Worm (Caenorhabditis elegans) whole organism, late embryonic: ENCODE measurements around the gene Y57G11C.38.

Source experiments
- C38D4.7 ChIP-seq: fragments of 200-800 bp; sonication (Bioruptor generic); optimal IDR thresholded peaks from 2 replicates; lab custom pipeline; 2018; ENCODE audit warnings: mild to moderate bottlenecking, missing genetic modification characterization, moderate library complexity, missing compliant biosample characterization
- F13H6.1 ChIP-seq: sonication (generic microtip); optimal IDR thresholded peaks from 2 replicates; lab custom pipeline; 2016; ENCODE audit warnings: missing genetic modification characterization, missing compliant biosample characterization
- K02D7.2 ChIP-seq: sonication (generic microtip); optimal IDR thresholded peaks from 2 replicates; lab custom pipeline; 2017; ENCODE audit warnings: mild to moderate bottlenecking, missing genetic modification characterization, missing compliant biosample characterization
- K09A11.1 ChIP-seq: sonication (generic microtip); optimal IDR thresholded peaks from 2 replicates; lab custom pipeline; 2017; ENCODE audit warnings: antibody characterized with exemption, mild to moderate bottlenecking, missing genetic modification characterization, missing compliant biosample characterization; ENCODE audit not compliant: insufficient read depth
- T23F11.4 ChIP-seq: fragments of 200-800 bp; sonication (Bioruptor generic); optimal IDR thresholded peaks from 2 replicates; lab custom pipeline; 2018; ENCODE audit warnings: mild to moderate bottlenecking, missing genetic modification characterization, missing compliant biosample characterization
- Y22D7AL.16 ChIP-seq: sonication (generic microtip); optimal IDR thresholded peaks from 2 replicates; lab custom pipeline; 2016; ENCODE audit warnings: missing genetic modification characterization, missing compliant biosample characterization
- ahr-1 ChIP-seq: sonication (generic microtip); optimal IDR thresholded peaks from 2 replicates; lab custom pipeline; 2016; ENCODE audit warnings: missing genetic modification characterization, missing compliant biosample characterization
- ceh-14 ChIP-seq: sonication (generic microtip); optimal IDR thresholded peaks from 2 replicates; lab custom pipeline; 2016; ENCODE audit warnings: missing genotype, missing genetic modification characterization, missing compliant biosample characterization
- ceh-2 ChIP-seq: sonication (generic microtip); optimal IDR thresholded peaks from 2 replicates; lab custom pipeline; 2016; ENCODE audit warnings: missing genotype, missing genetic modification characterization, missing compliant biosample characterization
- ceh-22 ChIP-seq: sonication (generic microtip); optimal IDR thresholded peaks from 2 replicates; lab custom pipeline; 2017; ENCODE audit warnings: missing biosample characterization, missing genetic modification characterization
- ceh-24 ChIP-seq: sonication (generic microtip); optimal IDR thresholded peaks from 2 replicates; lab custom pipeline; 2016; ENCODE audit warnings: mild to moderate bottlenecking, missing genetic modification characterization, missing compliant biosample characterization
- ceh-31 ChIP-seq: sonication (generic microtip); optimal IDR thresholded peaks from 2 replicates; lab custom pipeline; 2016; ENCODE audit warnings: missing genetic modification characterization, missing compliant biosample characterization
- ceh-34 ChIP-seq: sonication (generic microtip); optimal IDR thresholded peaks from 2 replicates; lab custom pipeline; 2016; ENCODE audit warnings: mild to moderate bottlenecking, missing genetic modification characterization, missing compliant biosample characterization
- ceh-45 ChIP-seq: fragments of 200-800 bp; sonication (Bioruptor generic); IDR thresholded peaks from 2 replicates; pipeline ENCODE4 v1.3.6; 2022; ENCODE audit warnings: missing genetic modification reagents, missing genetic modification characterization, missing compliant biosample characterization
- ceh-48 ChIP-seq: sonication (generic microtip); optimal IDR thresholded peaks from 2 replicates; lab custom pipeline; 2016; ENCODE audit warnings: missing genetic modification characterization, inconsistent platforms, missing compliant biosample characterization
- ceh-9 ChIP-seq: sonication (generic microtip); optimal IDR thresholded peaks from 2 replicates; lab custom pipeline; 2016; ENCODE audit warnings: mild to moderate bottlenecking, missing genetic modification characterization, inconsistent platforms, missing compliant biosample characterization
- che-1 ChIP-seq: sonication (generic microtip); optimal IDR thresholded peaks from 2 replicates; lab custom pipeline; 2016; ENCODE audit warnings: mild to moderate bottlenecking, missing genetic modification characterization, missing compliant biosample characterization
- elt-4 ChIP-seq: sonication (generic microtip); optimal IDR thresholded peaks from 2 replicates; lab custom pipeline; 2016; ENCODE audit warnings: missing genetic modification characterization, missing compliant biosample characterization
- ets-4 ChIP-seq: sonication (generic microtip); optimal IDR thresholded peaks from 2 replicates; lab custom pipeline; 2016; ENCODE audit warnings: missing genetic modification characterization, missing compliant biosample characterization
- eyg-1 ChIP-seq: sonication (generic microtip); optimal IDR thresholded peaks from 2 replicates; lab custom pipeline; 2016; ENCODE audit warnings: missing genotype, missing genetic modification characterization, missing compliant biosample characterization
- fax-1 ChIP-seq: sonication (generic microtip); optimal IDR thresholded peaks from 2 replicates; lab custom pipeline; 2016; ENCODE audit warnings: missing genotype, missing genetic modification characterization, missing compliant biosample characterization
- fkh-6 ChIP-seq: sonication (generic microtip); optimal IDR thresholded peaks from 2 replicates; lab custom pipeline; 2016; ENCODE audit warnings: missing genetic modification characterization, missing compliant biosample characterization
- gmeb-2 ChIP-seq: sonication (generic microtip); optimal IDR thresholded peaks from 2 replicates; lab custom pipeline; 2016; ENCODE audit warnings: missing genetic modification characterization, inconsistent platforms, missing compliant biosample characterization
- hlh-13 ChIP-seq: fragments of 200-800 bp; sonication (Bioruptor generic); optimal IDR thresholded peaks from 2 replicates; lab custom pipeline; 2018; ENCODE audit warnings: mild to moderate bottlenecking, missing genetic modification characterization, missing compliant biosample characterization
- hlh-15 ChIP-seq: sonication (generic microtip); optimal IDR thresholded peaks from 2 replicates; lab custom pipeline; 2016; ENCODE audit warnings: missing genetic modification characterization, missing compliant biosample characterization
- hlh-6 ChIP-seq: sonication (generic microtip); optimal IDR thresholded peaks from 2 replicates; lab custom pipeline; 2016; ENCODE audit warnings: missing genotype, missing genetic modification characterization, missing compliant biosample characterization
- hlh-8 ChIP-seq: sonication (generic microtip); optimal IDR thresholded peaks from 2 replicates; lab custom pipeline; 2016; ENCODE audit warnings: missing genotype, missing genetic modification characterization, missing compliant biosample characterization
- lim-6 ChIP-seq: sonication (generic microtip); optimal IDR thresholded peaks from 2 replicates; lab custom pipeline; 2016; ENCODE audit warnings: missing genetic modification characterization, missing compliant biosample characterization
- mec-3 ChIP-seq: sonication (generic microtip); optimal IDR thresholded peaks from 2 replicates; lab custom pipeline; 2016; ENCODE audit warnings: borderline replicate concordance, missing genetic modification characterization, missing compliant biosample characterization
- nfya-1 ChIP-seq: sonication (generic microtip); optimal IDR thresholded peaks from 2 replicates; lab custom pipeline; 2017; ENCODE audit warnings: missing genetic modification characterization, mild to moderate bottlenecking, missing compliant biosample characterization, antibody characterized with exemption, moderate library complexity
- nhr-11 ChIP-seq: fragments of 150-350 bp; optimal IDR thresholded peaks from 2 replicates; lab custom pipeline; 2014; ENCODE audit warnings: missing biosample characterization, missing genetic modification characterization
- npax-4 ChIP-seq: sonication (generic microtip); optimal IDR thresholded peaks from 2 replicates; lab custom pipeline; 2016; ENCODE audit warnings: missing genetic modification characterization, missing compliant biosample characterization
- odd-2 ChIP-seq: sonication (generic microtip); optimal IDR thresholded peaks from 2 replicates; lab custom pipeline; 2017; ENCODE audit warnings: antibody characterized with exemption, mild to moderate bottlenecking, missing genetic modification characterization, missing compliant biosample characterization
- pag-3 ChIP-seq: sonication (generic microtip); optimal IDR thresholded peaks from 2 replicates; lab custom pipeline; 2016; ENCODE audit warnings: missing compliant biosample characterization, missing genetic modification characterization, borderline replicate concordance
- pat-9 ChIP-seq: fragments of 200-800 bp; sonication (Bioruptor generic); optimal IDR thresholded peaks from 2 replicates; lab custom pipeline; 2018; ENCODE audit warnings: mild to moderate bottlenecking, missing genetic modification characterization, moderate library complexity, missing compliant biosample characterization
- pax-1 ChIP-seq: fragments of 150-350 bp; optimal IDR thresholded peaks from 2 replicates; lab custom pipeline; 2014; ENCODE audit warnings: missing biosample characterization, missing genetic modification characterization
- pqm-1 ChIP-seq: sonication (generic microtip); optimal IDR thresholded peaks from 2 replicates; lab custom pipeline; 2016; ENCODE audit warnings: missing genetic modification characterization, missing compliant biosample characterization
- pros-1 ChIP-seq: fragments of 150-350 bp; optimal IDR thresholded peaks from 2 replicates; lab custom pipeline; 2014; ENCODE audit warnings: missing biosample characterization, missing genetic modification reagents, missing genetic modification characterization
- rnt-1 ChIP-seq: sonication (generic microtip); optimal IDR thresholded peaks from 2 replicates; lab custom pipeline; 2016; ENCODE audit warnings: missing genetic modification characterization, missing compliant biosample characterization
- sdc-2 ChIP-seq: sonication (generic microtip); optimal IDR thresholded peaks from 2 replicates; lab custom pipeline; 2016; ENCODE audit warnings: missing genotype, missing genetic modification characterization, missing compliant biosample characterization
- sox-2 ChIP-seq: fragments of 200-800 bp; sonication (Bioruptor generic); IDR thresholded peaks from 2 replicates; pipeline ENCODE4 v1.3.6; 2022; ENCODE audit warnings: missing genetic modification reagents, missing genetic modification characterization, missing compliant biosample characterization
- sox-4 ChIP-seq: sonication (generic microtip); optimal IDR thresholded peaks from 2 replicates; lab custom pipeline; 2017; ENCODE audit warnings: mild to moderate bottlenecking, missing genetic modification characterization, inconsistent platforms, missing compliant biosample characterization
- syd-9 ChIP-seq: sonication (generic microtip); optimal IDR thresholded peaks from 2 replicates; lab custom pipeline; 2016; ENCODE audit warnings: mild to moderate bottlenecking, missing genetic modification characterization, moderate library complexity, missing compliant biosample characterization
- tbx-7 ChIP-seq: sonication (generic microtip); optimal IDR thresholded peaks from 2 replicates; lab custom pipeline; 2016; ENCODE audit warnings: missing genotype, missing genetic modification characterization, missing compliant biosample characterization
- ttx-3 ChIP-seq: sonication (generic microtip); optimal IDR thresholded peaks from 2 replicates; lab custom pipeline; 2016; ENCODE audit warnings: missing genetic modification reagents, missing genetic modification characterization, missing compliant biosample characterization
- zip-5 ChIP-seq: sonication (generic microtip); optimal IDR thresholded peaks from 2 replicates; lab custom pipeline; 2016; ENCODE audit warnings: missing genetic modification characterization, missing compliant biosample characterization
- ztf-16 ChIP-seq: sonication (generic microtip); optimal IDR thresholded peaks from 2 replicates; lab custom pipeline; 2017; ENCODE audit warnings: missing genetic modification characterization, missing compliant biosample characterization

Y57G11C.38 gene

DNA sequence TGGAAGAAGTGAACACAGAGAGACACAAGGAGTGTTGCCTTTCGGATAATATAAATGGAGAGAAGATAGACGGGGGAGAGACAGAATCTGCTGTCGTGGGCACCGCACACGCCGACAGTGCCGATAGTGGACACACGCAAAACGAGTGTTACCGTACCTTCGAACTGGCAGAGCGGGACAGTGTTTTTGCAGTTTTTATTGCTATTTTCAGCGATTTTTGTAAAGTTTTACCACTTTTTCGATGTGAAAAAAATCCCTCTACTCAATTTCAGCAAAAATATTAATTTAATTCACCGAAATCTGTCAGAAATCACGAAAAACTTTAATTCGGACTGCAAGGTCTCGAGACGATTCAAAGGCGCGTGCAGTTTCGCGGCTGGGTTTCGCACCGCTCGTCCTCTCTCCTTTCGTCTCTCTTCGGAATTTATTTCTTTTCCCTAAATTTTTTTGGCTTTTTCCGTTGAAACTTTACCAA lies 37.3 kb upstream of the Y57G11C.38 start, which contains the start of gene sec-61.A (continued):
- TF ChIP-seq mec-3 (tag; lab: Kevin White, UChicago): no peak
- no peak for TF ChIP-seq ceh-14
- no peak for TF ChIP-seq nhr-11 (tag; lab: Kevin White, UChicago)
- TF ChIP-seq syd-9 (tag; lab: Kevin White, UChicago): no peak
- TF ChIP-seq zip-5 (tag; lab: Kevin White, UChicago): no peak
- TF ChIP-seq tbx-7 (tag; lab: Kevin White, UChicago): peak; percentile 29
- TF ChIP-seq lim-6 (tag; lab: Kevin White, UChicago): no peak
- TF ChIP-seq ceh-9 (tag; lab: Kevin White, UChicago): no peak
- TF ChIP-seq ahr-1 (tag; lab: Kevin White, UChicago): no peak
- no peak for TF ChIP-seq F13H6.1 (tag; lab: Kevin White, UChicago)
- TF ChIP-seq rnt-1: no peak
- no peak for TF ChIP-seq ttx-3 (tag; lab: Kevin White, UChicago)
- no peak for TF ChIP-seq hlh-15 (tag; lab: Kevin White, UChicago)
- TF ChIP-seq hlh-8: peak; percentile 5
- TF ChIP-seq npax-4: no peak
- TF ChIP-seq ceh-48: no peak
- TF ChIP-seq ets-4: peak; percentile 7
- TF ChIP-seq che-1: no peak
- no peak for TF ChIP-seq T23F11.4
- TF ChIP-seq fax-1 (tag; lab: Kevin White, UChicago): no peak
- TF ChIP-seq Y22D7AL.16 (tag; lab: Kevin White, UChicago): no peak
- TF ChIP-seq sox-4 (tag; lab: Kevin White, UChicago): no peak
- peak; percentile 83 for TF ChIP-seq nfya-1 (tag; lab: Kevin White, UChicago)
- TF ChIP-seq K02D7.2 (tag; lab: Kevin White, UChicago): no peak
- TF ChIP-seq hlh-13 (GFP tag; lab: Kevin White, UChicago): no peak
- peak; percentile 63 for TF ChIP-seq ceh-34 (tag; lab: Kevin White, UChicago)
- no peak for TF ChIP-seq C38D4.7 (GFP tag; lab: Kevin White, UChicago)
- TF ChIP-seq pat-9 (tag; lab: Kevin White, UChicago): no peak
- no peak for TF ChIP-seq pros-1
- TF ChIP-seq pax-1 (tag; lab: Kevin White, UChicago): peak; percentile 48
- no peak for TF ChIP-seq ceh-24 (tag; lab: Kevin White, UChicago)
- TF ChIP-seq gmeb-2 (tag; lab: Kevin White, UChicago): no peak
- TF ChIP-seq fkh-6 (tag; lab: Kevin White, UChicago): no peak
- no peak for TF ChIP-seq elt-4 (tag; lab: Kevin White, UChicago)
- TF ChIP-seq pag-3 (tag; lab: Kevin White, UChicago): no peak
- peak; percentile 66 for TF ChIP-seq ceh-31 (tag; lab: Kevin White, UChicago)
- peak; percentile 56 for TF ChIP-seq K09A11.1 (tag; lab: Kevin White, UChicago)
- TF ChIP-seq odd-2 (tag; lab: Kevin White, UChicago): no peak
- no peak for TF ChIP-seq sdc-2 (tag; lab: Kevin White, UChicago)
- TF ChIP-seq eyg-1 (tag; lab: Kevin White, UChicago): no peak
- no peak for TF ChIP-seq ceh-45 (GFP tag; lab: Robert Waterston, UW)
- TF ChIP-seq hlh-6: no peak
- no peak for TF ChIP-seq pqm-1
- no peak for TF ChIP-seq ceh-22 (tag; lab: Kevin White, UChicago)
- peak; percentile 6 for TF ChIP-seq ztf-16 (tag; lab: Kevin White, UChicago)
- TF ChIP-seq sox-2 (GFP tag; lab: Robert Waterston, UW): no peak
- TF ChIP-seq ceh-2 (tag; lab: Kevin White, UChicago): no peak
